Worm (Caenorhabditis elegans): ENCODE measurements around the gene Y44A6C.1.

DNA sequence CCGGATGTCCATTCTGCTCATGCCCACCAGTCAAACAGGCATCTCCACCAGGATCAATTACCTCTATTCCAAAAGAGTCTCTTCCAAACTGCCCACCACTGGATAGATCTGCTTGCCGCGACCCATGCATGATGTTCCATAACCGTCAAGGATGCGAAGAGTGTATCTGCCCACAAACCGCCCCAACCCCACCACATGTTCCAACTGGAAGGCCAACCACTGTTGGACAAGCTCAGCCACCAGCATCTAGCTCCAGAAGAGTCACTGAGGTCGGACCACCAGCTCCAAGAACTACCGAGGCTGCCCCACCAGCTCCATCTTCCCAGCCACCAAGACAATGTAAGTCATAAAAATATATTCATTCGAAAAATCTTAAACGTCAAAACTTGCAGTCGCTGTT, 43.1 kb upstream of the Y44A6C.1 start:
- TF ChIP-seq nhr-12 (tag; optimal IDR thresholded peaks at IDR 0.05) = no peak
- no peak for TF ChIP-seq unc-62 (GFP tag; optimal IDR thresholded peaks at IDR 0.05)
- TF ChIP-seq pqm-1 (tag; optimal IDR thresholded peaks at IDR 0.05) = no peak
- no peak for TF ChIP-seq nhr-76 (tag; optimal IDR thresholded peaks at IDR 0.05)
- no peak for TF ChIP-seq mdl-1 (tag; optimal IDR thresholded peaks at IDR 0.05)
- TF ChIP-seq ama-1 (optimal IDR thresholded peaks at IDR 0.05) = no peak
- no peak for TF ChIP-seq ztf-11 (tag; optimal IDR thresholded peaks at IDR 0.05)
- TF ChIP-seq ceh-82 (tag; optimal IDR thresholded peaks at IDR 0.05) = no peak
- no peak for TF ChIP-seq nhr-237 (tag; optimal IDR thresholded peaks at IDR 0.05)
